Worm (Caenorhabditis elegans) whole organism, dauer: ENCODE data around the gene rpl-38.

Experiments used
- unc-62 ChIP-seq: sonication (generic microtip); optimal IDR thresholded peaks from 2 replicates; lab custom pipeline; 2017; ENCODE audit warnings: missing biosample characterization, missing genetic modification reagents, missing genetic modification characterization

Gene rpl-38

ce11 chrV:15511613-15512216 is at the start of gene rpl-38:
Gene rpl-38 (plus strand): TSS chrV:15512166.
- no peak for TF ChIP-seq unc-62 (GFP tag; lab: Kevin White, UChicago)

ce11 chrV:15464402-15464801 is 47.6 kb upstream of the rpl-38 start, which contains the start of gene rocf-1:
Gene rocf-1 (minus strand): TSS chrV:15464502.
- no peak for TF ChIP-seq unc-62 (GFP tag; lab: Kevin White, UChicago)

- TF ChIP-seq unc-62 (GFP tag; lab: Kevin White, UChicago), result no peak
Measured at ce11 chrV:15465032-15465727, 46.8 kb upstream of the rpl-38 start, which contains the start of gene pqn-71. Gene pqn-71 (plus strand): TSS chrV:15465677.

ce11 chrV:15466017-15466416 is 45.9 kb upstream of the rpl-38 start:
- no peak for TF ChIP-seq unc-62 (GFP tag; lab: Kevin White, UChicago)

- TF ChIP-seq unc-62 (GFP tag; lab: Kevin White, UChicago), result no peak
Measured at ce11 chrV:15466719-15467118, 45.2 kb upstream of the rpl-38 start.

ce11 chrV:15471029-15471428 is 40.9 kb upstream of the rpl-38 start, which contains the start of gene dpf-1:
Gene dpf-1 (plus strand): TSS chrV:15471329.
- TF ChIP-seq unc-62 (GFP tag; lab: Kevin White, UChicago), result no peak

ce11 chrV:15478597-15478996 is 33.4 kb upstream of the rpl-38 start, which contains the start of gene C06B8.2:
Gene C06B8.2 (minus strand): TSS chrV:15478749.
- TF ChIP-seq unc-62 (GFP tag; lab: Kevin White, UChicago), result no peak

ce11 chrV:15479107-15479506 is 32.9 kb upstream of the rpl-38 start:
- TF ChIP-seq unc-62 (GFP tag; lab: Kevin White, UChicago), result no peak

- no peak for TF ChIP-seq unc-62 (GFP tag; lab: Kevin White, UChicago)
Measured at ce11 chrV:15479825-15480224, 32.1 kb upstream of the rpl-38 start.

ce11 chrV:15480505-15481075 is 31.4 kb upstream of the rpl-38 start:
- no peak for TF ChIP-seq unc-62 (GFP tag; lab: Kevin White, UChicago)

ce11 chrV:15481374-15481773 is 30.6 kb upstream of the rpl-38 start, which contains the start of gene nhr-150:
Gene nhr-150 (minus strand): TSS chrV:15481465.
- TF ChIP-seq unc-62 (GFP tag; lab: Kevin White, UChicago), result no peak

ce11 chrV:15483563-15483962 is 28.4 kb upstream of the rpl-38 start:
- TF ChIP-seq unc-62 (GFP tag; lab: Kevin White, UChicago), result no peak

- TF ChIP-seq unc-62 (GFP tag; lab: Kevin White, UChicago), result no peak
Measured at ce11 chrV:15484537-15484936, 27.4 kb upstream of the rpl-38 start, which contains the start of gene C06B8.3. Gene C06B8.3 (minus strand): TSS chrV:15484637.

ce11 chrV:15487764-15488163 is 24.2 kb upstream of the rpl-38 start, which contains the start of gene srw-21:
Gene srw-21 (plus strand): TSS chrV:15488064.
- no peak for TF ChIP-seq unc-62 (GFP tag; lab: Kevin White, UChicago)

- TF ChIP-seq unc-62 (GFP tag; lab: Kevin White, UChicago), result no peak
Measured at ce11 chrV:15492518-15492917, 19.4 kb upstream of the rpl-38 start, which contains the start of gene str-264. Gene str-264 (minus strand): TSS chrV:15492618.

- TF ChIP-seq unc-62 (GFP tag; lab: Kevin White, UChicago), result no peak
Measured at ce11 chrV:15493680-15494079, 18.3 kb upstream of the rpl-38 start, which contains the start of gene srh-218. Gene srh-218 (plus strand): TSS chrV:15493980.
